Worm (Caenorhabditis elegans) whole organism, early embryonic: ENCODE measurements around the gene R02F2.5.

Experiments used
- F13C5.2 ChIP-seq: sonication (generic microtip); optimal IDR thresholded peaks from 2 replicates; lab custom pipeline; 2017; ENCODE audit warnings: mild to moderate bottlenecking, missing genetic modification characterization, inconsistent platforms, missing compliant biosample characterization
- tbx-11 ChIP-seq: fragments of 200-800 bp; sonication (Bioruptor generic); IDR thresholded peaks from 2 replicates; pipeline ENCODE4 v1.3.6; 2022; ENCODE audit warnings: missing genetic modification characterization, missing compliant biosample characterization

DNA sequence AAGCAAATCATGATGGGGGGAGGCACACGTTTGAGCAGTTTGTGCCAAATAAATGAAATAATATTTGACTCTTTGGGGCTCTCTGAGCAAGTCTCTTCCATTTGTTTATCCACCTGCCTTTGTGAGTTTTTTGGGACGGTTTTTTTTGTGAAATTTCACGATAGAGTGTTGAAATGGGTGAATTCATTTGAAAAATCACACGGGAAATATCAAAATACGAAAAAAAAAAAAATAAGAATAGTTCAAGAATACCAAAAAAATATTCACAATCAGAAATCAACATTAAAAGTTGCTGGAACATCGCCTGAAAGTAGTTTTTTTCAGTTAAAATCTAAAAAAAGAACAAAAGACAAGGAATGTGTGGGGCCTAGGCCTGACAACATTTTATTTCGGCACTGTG, 33.4 kb downstream of the R02F2.5 start, which contains the start of gene pqn-25:
- TF ChIP-seq tbx-11 (GFP tag; lab: Robert Waterston, UW) (no peak), F13C5.2 (tag; lab: Kevin White, UChicago) (no peak)
